Fruit fly (Drosophila melanogaster) whole organism, embryonic: ENCODE results near the gene Ccp84Ac.

Experiments
- Aef1 ChIP-seq: fragments of 200-800 bp; sonication (Bioruptor generic); IDR thresholded peaks from 3 replicates; pipeline ENCODE4 v1.3.6; 2022; ENCODE audit warnings: missing biosample characterization, missing genetic modification characterization
- Bdp1 ChIP-seq: fragments of 200-800 bp; sonication (Bioruptor generic); optimal IDR thresholded peaks from 3 replicates; lab custom pipeline; 2016; ENCODE audit warnings: missing biosample characterization, missing genetic modification characterization
- CG10209 ChIP-seq: fragments of 200-800 bp; sonication (Bioruptor generic); optimal IDR thresholded peaks from 3 replicates; lab custom pipeline; 2017; ENCODE audit warnings: missing biosample characterization, mild to moderate bottlenecking, missing genetic modification characterization, missing genetic modification reagents
- CG10462 ChIP-seq: fragments of 200-800 bp; sonication (Bioruptor generic); optimal IDR thresholded peaks from 2 replicates; lab custom pipeline; 2016; ENCODE audit warnings: missing biosample characterization, missing genetic modification characterization
- CG10543 ChIP-seq: fragments of 200-800 bp; sonication (Bioruptor generic); optimal IDR thresholded peaks from 3 replicates; lab custom pipeline; 2017; ENCODE audit warnings: missing biosample characterization, mild to moderate bottlenecking, missing genetic modification characterization, moderate library complexity
- CG11247 ChIP-seq: fragments of 200-800 bp; sonication (Bioruptor generic); IDR thresholded peaks from 2 replicates; pipeline ENCODE4 v1.3.6; 2022; ENCODE audit warnings: missing biosample characterization, missing genetic modification characterization
- CG12155 ChIP-seq: fragments of 200-800 bp; sonication (Bioruptor generic); optimal IDR thresholded peaks from 3 replicates; lab custom pipeline; 2016; ENCODE audit warnings: missing biosample characterization, missing genetic modification characterization
- CG12219 ChIP-seq: fragments of 200-800 bp; sonication (Bioruptor generic); optimal IDR thresholded peaks from 3 replicates; lab custom pipeline; 2018; ENCODE audit warnings: missing biosample characterization, mild to moderate bottlenecking, missing genetic modification characterization
- CG13296 ChIP-seq: fragments of 200-800 bp; sonication (Bioruptor generic); optimal IDR thresholded peaks from 3 replicates; lab custom pipeline; 2018; ENCODE audit warnings: missing biosample characterization, mild to moderate bottlenecking, missing genetic modification characterization
- CG14014 ChIP-seq: fragments of 200-800 bp; sonication (Bioruptor generic); IDR thresholded peaks from 2 replicates; pipeline ENCODE4 v1.3.6; 2022; ENCODE audit warnings: missing biosample characterization, missing genetic modification characterization
- CG15073 ChIP-seq: fragments of 200-800 bp; sonication (Bioruptor generic); optimal IDR thresholded peaks from 2 replicates; lab custom pipeline; 2016; ENCODE audit warnings: missing biosample characterization, missing genetic modification characterization
- CG1529 ChIP-seq: fragments of 200-800 bp; sonication (Bioruptor generic); optimal IDR thresholded peaks from 3 replicates; lab custom pipeline; 2018; ENCODE audit warnings: missing biosample characterization, missing genetic modification characterization
- CG17328 ChIP-seq: fragments of 200-800 bp; sonication (Bioruptor generic); IDR thresholded peaks from 2 replicates; pipeline ENCODE4 v1.3.6; 2022; ENCODE audit warnings: missing biosample characterization, missing genetic modification characterization
- CG2129 ChIP-seq: fragments of 200-800 bp; sonication (Bioruptor generic); IDR thresholded peaks from 2 replicates; pipeline ENCODE4 v1.3.6; 2022; ENCODE audit warnings: missing biosample characterization, missing genetic modification characterization; ENCODE audit not compliant: partially characterized antibody
- CG2712 ChIP-seq: fragments of 200-800 bp; optimal IDR thresholded peaks from 3 replicates; lab custom pipeline; 2019; ENCODE audit warnings: missing biosample characterization, mild to moderate bottlenecking, missing genetic modification characterization, moderate library complexity
- CG32772 ChIP-seq: fragments of 200-800 bp; sonication (Bioruptor generic); IDR thresholded peaks from 2 replicates; pipeline ENCODE4 v1.3.6; 2022; ENCODE audit warnings: missing biosample characterization, missing genetic modification characterization
- CG3407 ChIP-seq: fragments of 200-800 bp; sonication (Bioruptor generic); optimal IDR thresholded peaks from 2 replicates; lab custom pipeline; 2018; ENCODE audit warnings: missing biosample characterization, mild to moderate bottlenecking, missing genetic modification characterization
- CG3726 ChIP-seq: fragments of 200-800 bp; sonication (Bioruptor generic); IDR thresholded peaks from 3 replicates; pipeline ENCODE4, ENCODE4 v1.3.6; 2022; ENCODE audit warnings: missing biosample characterization, missing genetic modification characterization
- CG4820 ChIP-seq: fragments of 200-800 bp; sonication (Bioruptor generic); optimal IDR thresholded peaks from 3 replicates; lab custom pipeline; 2016; ENCODE audit warnings: missing biosample characterization, missing genetic modification characterization
- CG7987 ChIP-seq: fragments of 200-800 bp; sonication (Bioruptor generic); optimal IDR thresholded peaks from 2 replicates; lab custom pipeline; 2018; ENCODE audit warnings: missing biosample characterization, mild to moderate bottlenecking, missing genetic modification characterization, moderate library complexity
- CG8765 ChIP-seq: fragments of 200-800 bp; sonication (Bioruptor generic); IDR thresholded peaks from 2 replicates; pipeline ENCODE4 v1.3.6; 2022; ENCODE audit warnings: missing biosample characterization, missing genetic modification characterization
- CG9876 ChIP-seq: fragments of 200-800 bp; sonication (Bioruptor generic); optimal IDR thresholded peaks from 2 replicates; lab custom pipeline; 2016; ENCODE audit warnings: missing biosample characterization, missing genetic modification characterization
- D ChIP-seq, 2 experiments: fragments of 200-800 bp in 1 of 2; fragments of >200 bp in 1 of 2; sonication (Bioruptor generic) in 1 of 2; optimal IDR thresholded peaks; 2 replicates in 1 of 2; 3 replicates in 1 of 2; lab custom pipeline; 2017; ENCODE audit warnings: mild to moderate bottlenecking in 1 of 2, missing biosample characterization in 1 of 2, missing genetic modification characterization in 1 of 2, missing genetic modification reagents in 1 of 2
- Dip3 ChIP-seq: fragments of 200-800 bp; sonication (Bioruptor generic); optimal IDR thresholded peaks from 3 replicates; lab custom pipeline; 2016; ENCODE audit warnings: missing biosample characterization, missing genetic modification characterization
- HmgZ ChIP-seq: fragments of 200-800 bp; sonication (Bioruptor generic); optimal IDR thresholded peaks from 2 replicates; lab custom pipeline; 2018; ENCODE audit warnings: missing biosample characterization, mild to moderate bottlenecking, missing genetic modification characterization
- MBD-R2 ChIP-seq: fragments of 200-800 bp; sonication (Bioruptor generic); IDR thresholded peaks from 2 replicates; pipeline ENCODE4 v1.3.6; 2022; ENCODE audit warnings: missing biosample characterization, missing genetic modification characterization
- NfI ChIP-seq: fragments of 200-800 bp; sonication (Bioruptor generic); optimal IDR thresholded peaks from 3 replicates; lab custom pipeline; 2018; ENCODE audit warnings: missing biosample characterization, mild to moderate bottlenecking, missing genetic modification characterization, moderate library complexity
- Optix ChIP-seq: fragments of 200-800 bp; sonication (Bioruptor generic); IDR thresholded peaks from 3 replicates; pipeline ENCODE4 v1.3.6; 2022; ENCODE audit warnings: missing biosample characterization, missing genetic modification characterization
- Ptx1 ChIP-seq: fragments of 200-800 bp; sonication (Bioruptor generic); IDR thresholded peaks from 2 replicates; pipeline ENCODE4 v1.3.6; 2022; ENCODE audit warnings: missing biosample characterization, missing genetic modification characterization
- Ravus ChIP-seq: fragments of 200-800 bp; sonication (Bioruptor generic); IDR thresholded peaks from 2 replicates; pipeline ENCODE4 v1.3.6; 2022; ENCODE audit warnings: missing biosample characterization, missing genetic modification characterization
- Sry-δ ChIP-seq: fragments of 200-800 bp; sonication (Bioruptor generic); optimal IDR thresholded peaks from 2 replicates; lab custom pipeline; 2016; ENCODE audit warnings: missing biosample characterization, missing genetic modification characterization
- Xbp1 ChIP-seq: fragments of 200-800 bp; sonication (Bioruptor generic); optimal IDR thresholded peaks from 3 replicates; lab custom pipeline; 2016; ENCODE audit warnings: missing biosample characterization, mild to moderate bottlenecking, missing genetic modification characterization
- ara ChIP-seq: fragments of 200-800 bp; sonication (Bioruptor generic); IDR thresholded peaks from 2 replicates; pipeline ENCODE4 v1.3.6; 2022; ENCODE audit warnings: missing biosample characterization, missing genetic modification characterization
- br ChIP-seq: fragments of >200 bp; optimal IDR thresholded peaks from 2 replicates; lab custom pipeline; 2017
- chinmo ChIP-seq: fragments of 200-800 bp; sonication (Bioruptor generic); IDR thresholded peaks from 4 replicates; pipeline ENCODE4 v1.3.6; 2022; ENCODE audit warnings: missing biosample characterization, missing genetic modification characterization; ENCODE audit not compliant: partially characterized antibody
- chm ChIP-seq: fragments of 200-800 bp; sonication (Bioruptor generic); IDR thresholded peaks from 2 replicates; pipeline ENCODE4 v1.3.6; 2022; ENCODE audit warnings: missing biosample characterization, missing genetic modification characterization
- chn ChIP-seq: fragments of 200-800 bp; sonication (Bioruptor generic); optimal IDR thresholded peaks from 2 replicates; lab custom pipeline; 2016; ENCODE audit warnings: missing biosample characterization, missing genetic modification characterization
- crp ChIP-seq, 2 experiments: fragments of 200-800 bp; sonication (Bioruptor generic); optimal IDR thresholded peaks; 2 replicates in 1 of 2; 3 replicates in 1 of 2; lab custom pipeline; 2017; ENCODE audit warnings: missing biosample characterization in 2 of 2, missing genetic modification characterization in 2 of 2, mild to moderate bottlenecking in 1 of 2, moderate library complexity in 1 of 2
- grau ChIP-seq: fragments of 200-800 bp; optimal IDR thresholded peaks from 3 replicates; lab custom pipeline; 2019; ENCODE audit warnings: missing biosample characterization, mild to moderate bottlenecking, missing genetic modification characterization, moderate library complexity
- gro ChIP-seq: fragments of 200-800 bp; sonication (Bioruptor generic); optimal IDR thresholded peaks from 2 replicates; lab custom pipeline; 2016; ENCODE audit warnings: missing biosample characterization, missing genetic modification characterization
- jing ChIP-seq: fragments of 200-800 bp; sonication (Bioruptor generic); optimal IDR thresholded peaks from 2 replicates; lab custom pipeline; 2018; ENCODE audit warnings: missing biosample characterization, mild to moderate bottlenecking, missing genetic modification characterization
- prd ChIP-seq, 3 experiments: fragments of >200 bp in 2 of 3; fragments of 200-800 bp in 1 of 3; sonication (Bioruptor generic) in 1 of 3; optimal IDR thresholded peaks in 2 of 3; IDR thresholded peaks in 1 of 3; 2 replicates in 2 of 3; 3 replicates in 1 of 3; pipeline versions ENCODE4 v1.3.6 to Lab custom; 2017 to 2022; ENCODE audit warnings: missing biosample characterization in 1 of 3, missing genetic modification characterization in 1 of 3
- repo ChIP-seq: fragments of 200-800 bp; sonication (Bioruptor generic); optimal IDR thresholded peaks from 2 replicates; lab custom pipeline; 2016; ENCODE audit warnings: missing biosample characterization, missing genetic modification characterization
- schlank ChIP-seq: fragments of 200-800 bp; sonication (Bioruptor generic); optimal IDR thresholded peaks from 2 replicates; lab custom pipeline; 2018; ENCODE audit warnings: missing biosample characterization, mild to moderate bottlenecking, missing genetic modification characterization
- sisA ChIP-seq: fragments of 200-800 bp; sonication (Bioruptor generic); IDR thresholded peaks from 2 replicates; pipeline ENCODE4 v1.3.6; 2022; ENCODE audit warnings: missing biosample characterization, missing genetic modification characterization
- ssp ChIP-seq: fragments of 200-800 bp; sonication (Bioruptor generic); IDR thresholded peaks from 2 replicates; pipeline ENCODE4 v1.3.6; 2022; ENCODE audit warnings: missing biosample characterization, missing genetic modification characterization
- tgo ChIP-seq: fragments of 200-800 bp; sonication (Bioruptor generic); IDR thresholded peaks from 3 replicates; pipeline ENCODE4 v1.3.6; 2022; ENCODE audit warnings: missing biosample characterization, missing genetic modification characterization
- trh ChIP-seq: fragments of 200-800 bp; sonication (Bioruptor generic); optimal IDR thresholded peaks from 2 replicates; lab custom pipeline; 2016; ENCODE audit warnings: missing biosample characterization, missing genetic modification characterization
- tup ChIP-seq: fragments of 200-800 bp; sonication (Bioruptor generic); optimal IDR thresholded peaks from 2 replicates; lab custom pipeline; 2016; ENCODE audit warnings: missing biosample characterization, mild to moderate bottlenecking, missing genetic modification characterization, moderate library complexity
- vnd ChIP-seq: fragments of 200-800 bp; sonication (Bioruptor generic); IDR thresholded peaks from 3 replicates; pipeline ENCODE4 v1.3.6; 2022; ENCODE audit warnings: missing biosample characterization, missing genetic modification characterization; ENCODE audit not compliant: partially characterized antibody
- zfh1 ChIP-seq: fragments of 200-800 bp; sonication (Bioruptor generic); IDR thresholded peaks from 3 replicates; pipeline ENCODE4 v1.3.6; 2022; ENCODE audit warnings: missing biosample characterization, missing genetic modification characterization

Gene Ccp84Ac

DNA sequence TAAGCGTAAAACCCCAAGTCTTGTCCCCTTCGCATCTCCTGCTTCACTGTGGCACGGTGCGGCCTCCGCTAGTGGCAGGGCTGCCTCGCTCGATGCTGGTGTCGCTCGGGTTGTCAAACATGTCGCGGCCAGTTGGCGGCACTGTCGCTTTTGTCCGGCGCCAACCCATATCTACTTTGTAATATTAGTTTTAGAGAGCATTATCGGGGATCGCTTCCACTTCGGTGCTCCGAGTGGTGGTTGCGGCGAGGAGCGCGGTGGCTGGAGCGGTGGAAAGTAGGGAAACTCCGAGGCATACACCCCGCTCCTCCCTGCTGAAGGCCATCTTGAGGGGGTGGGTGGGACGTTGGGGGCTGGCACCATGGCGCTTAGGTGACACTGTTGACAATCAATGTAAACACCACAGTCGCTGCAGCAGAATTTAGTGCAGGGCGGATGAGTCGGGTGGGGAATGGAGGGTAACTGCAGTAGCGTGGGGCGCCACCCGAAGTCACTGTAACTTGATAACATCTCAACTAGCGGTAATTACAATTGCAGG, 30.9 kb downstream of the Ccp84Ac start (continued):
- TF ChIP-seq Xbp1 (GFP tag; lab: Kevin White, UChicago) (no peak), Dip3 (no peak), Ravus (no peak), sisA (GFP tag; lab: Robert Waterston, UW) (0 out of 2 replicates have a peak, but pooled peaks have one; percentile 28), CG13296 (GFP tag; lab: Kevin White, UChicago) (no peak), prd (optimal IDR thresholded peaks at IDR 0.05; lab: Kevin White, UChicago) (no peak), prd (GFP tag; IDR thresholded peaks at IDR 0.05; lab: Robert Waterston, UW) (peak; percentile 33; the same call in 1 of the 3 replicates), CG14014 (GFP tag; lab: Robert Waterston, UW) (no peak), D (optimal IDR thresholded peaks at IDR 0.05; lab: Kevin White, UChicago) (no peak), D (GFP tag; optimal IDR thresholded peaks at IDR 0.05; lab: Kevin White, UChicago) (peak; percentile 21), chm (peak; percentile 54; the same call in 1 of the 2 replicates), grau (tag; lab: Kevin White, UChicago) (peak; percentile 41), ssp (GFP tag; lab: Robert Waterston, UW) (no peak), vnd (GFP tag; lab: Robert Waterston, UW) (no peak), CG15073 (no peak), CG4820 (GFP tag; lab: Kevin White, UChicago) (no peak), HmgZ (tag; lab: Kevin White, UChicago) (no peak), CG9876 (GFP tag; lab: Kevin White, UChicago) (no peak), Bdp1 (GFP tag; lab: Kevin White, UChicago) (no peak), CG8765 (GFP tag; lab: Robert Waterston, UW) (no peak), CG11247 (GFP tag; lab: Robert Waterston, UW) (no peak), jing (GFP tag; lab: Kevin White, UChicago) (no peak), Aef1 (GFP tag; lab: Robert Waterston, UW) (no peak), CG17328 (GFP tag; lab: Robert Waterston, UW) (peak; percentile 53), CG2712 (no peak), Ptx1 (no peak), br (lab: Kevin White, UChicago) (no peak), CG10209 (GFP tag; lab: Kevin White, UChicago) (peak; percentile 45), chinmo (no peak), trh (GFP tag; lab: Kevin White, UChicago) (no peak), CG32772 (GFP tag; lab: Robert Waterston, UW) (no peak), zfh1 (GFP tag; lab: Robert Waterston, UW) (peak; percentile 66), CG3726 (GFP tag; lab: Robert Waterston, UW) (no peak), Sry-δ (no peak), schlank (tag; lab: Kevin White, UChicago) (no peak), crp (GFP tag; optimal IDR thresholded peaks at IDR 0.05; lab: Kevin White, UChicago) (peak in 1 of 2 experiments; percentile 8), chn (GFP tag; lab: Kevin White, UChicago) (no peak), CG12219 (GFP tag; lab: Kevin White, UChicago) (no peak), CG7987 (GFP tag; lab: Kevin White, UChicago) (peak; percentile 17), NfI (GFP tag; lab: Kevin White, UChicago) (no peak), CG2129 (GFP tag; lab: Robert Waterston, UW) (no peak), gro (GFP tag; lab: Kevin White, UChicago) (no peak), CG12155 (no peak), ara (GFP tag; lab: Robert Waterston, UW) (peak; percentile 69), repo (GFP tag; lab: Kevin White, UChicago) (no peak), CG10543 (GFP tag; lab: Kevin White, UChicago) (no peak), tgo (no peak), CG1529 (peak; percentile 39), CG3407 (GFP tag; lab: Kevin White, UChicago) (peak; percentile 80), CG10462 (GFP tag; lab: Kevin White, UChicago) (no peak), MBD-R2 (GFP tag; lab: Robert Waterston, UW) (no peak), tup (GFP tag; lab: Kevin White, UChicago) (no peak), Optix (GFP tag; lab: Robert Waterston, UW) (no peak)
